Worm (Caenorhabditis elegans) whole organism, L4/young adult: ENCODE data around the gene stdh-2.

Experiments used
- W03F9.2 ChIP-seq: fragments of 150-350 bp; optimal IDR thresholded peaks from 2 replicates; lab custom pipeline; 2014; ENCODE audit warnings: missing biosample characterization, missing genetic modification characterization
- dao-5 ChIP-seq: sonication (generic microtip); optimal IDR thresholded peaks from 2 replicates; lab custom pipeline; 2016; ENCODE audit warnings: missing genotype, missing genetic modification characterization, moderate library complexity, missing compliant biosample characterization
- him-1 ChIP-seq: sonication (generic microtip); optimal IDR thresholded peaks from 2 replicates; lab custom pipeline; 2016; ENCODE audit warnings: missing genotype, missing genetic modification reagents, missing genetic modification characterization, missing compliant biosample characterization

Gene stdh-2

ce11 chrV:16204888-16205287 is 19.2 kb upstream of the stdh-2 start, which contains the start of gene irld-26:
irld-26 (plus strand) TSS chrV:16205188.
- TF ChIP-seq W03F9.2 (no peak), dao-5 (tag; lab: Kevin White, UChicago) (no peak), him-1 (tag; lab: Kevin White, UChicago) (no peak)

ce11 chrV:16209837-16210236 is 14.3 kb upstream of the stdh-2 start, which contains the start of gene oac-15:
oac-15 (minus strand) TSS chrV:16209937.
- TF ChIP-seq him-1 (tag; lab: Kevin White, UChicago) (no peak), dao-5 (tag; lab: Kevin White, UChicago) (no peak), W03F9.2 (no peak)

- TF ChIP-seq him-1 (tag; lab: Kevin White, UChicago), result no peak
- no peak for TF ChIP-seq dao-5 (tag; lab: Kevin White, UChicago)
- TF ChIP-seq W03F9.2, result no peak
Measured at ce11 chrV:16210257-16211002, 13.7 kb upstream of the stdh-2 start, which contains the start of gene F11A5.16. F11A5.16 (plus strand) TSS chrV:16210952.

- TF ChIP-seq him-1 (tag; lab: Kevin White, UChicago) (no peak), W03F9.2 (no peak), dao-5 (tag; lab: Kevin White, UChicago) (no peak)
Measured at ce11 chrV:16211713-16212112, 12.4 kb upstream of the stdh-2 start.

- no peak for TF ChIP-seq W03F9.2
- TF ChIP-seq dao-5 (tag; lab: Kevin White, UChicago), result no peak
- TF ChIP-seq him-1 (tag; lab: Kevin White, UChicago), result no peak
Measured at ce11 chrV:16213323-16213722, 10.8 kb upstream of the stdh-2 start.

ce11 chrV:16214505-16214904 is 9.6 kb upstream of the stdh-2 start, which contains the start of gene F11A5.9:
F11A5.9 (plus strand) TSS chrV:16214890.
- TF ChIP-seq him-1 (tag; lab: Kevin White, UChicago) (no peak), dao-5 (tag; lab: Kevin White, UChicago) (no peak), W03F9.2 (no peak)

- TF ChIP-seq W03F9.2, result no peak
- no peak for TF ChIP-seq him-1 (tag; lab: Kevin White, UChicago)
- TF ChIP-seq dao-5 (tag; lab: Kevin White, UChicago), result no peak
Measured at ce11 chrV:16218522-16218921, 5.6 kb upstream of the stdh-2 start, which contains the start of gene F11A5.15. F11A5.15 (minus strand) TSS chrV:16218622.

- no peak for TF ChIP-seq dao-5 (tag; lab: Kevin White, UChicago)
- TF ChIP-seq him-1 (tag; lab: Kevin White, UChicago), result no peak
- no peak for TF ChIP-seq W03F9.2
Measured at ce11 chrV:16218972-16219757, 5.0 kb upstream of the stdh-2 start, which contains the start of gene glc-1. glc-1 (plus strand) TSS chrV:16219634.

ce11 chrV:16220020-16220419 is 4.1 kb upstream of the stdh-2 start:
- TF ChIP-seq W03F9.2 (no peak), dao-5 (tag; lab: Kevin White, UChicago) (no peak), him-1 (tag; lab: Kevin White, UChicago) (no peak)

- TF ChIP-seq dao-5 (tag; lab: Kevin White, UChicago) (no peak), him-1 (tag; lab: Kevin White, UChicago) (no peak), W03F9.2 (no peak)
Measured at ce11 chrV:16225524-16226116, 1.5 kb downstream of the stdh-2 start.

- TF ChIP-seq dao-5 (tag; lab: Kevin White, UChicago) (no peak), W03F9.2 (no peak), him-1 (tag; lab: Kevin White, UChicago) (no peak)
Measured at ce11 chrV:16226581-16226980, 2.5 kb downstream of the stdh-2 start, which contains the start of gene F11A5.13. F11A5.13 (minus strand) TSS chrV:16226681.

- TF ChIP-seq dao-5 (tag; lab: Kevin White, UChicago), result no peak
- no peak for TF ChIP-seq W03F9.2
- no peak for TF ChIP-seq him-1 (tag; lab: Kevin White, UChicago)
Measured at ce11 chrV:16229439-16229838, 5.3 kb downstream of the stdh-2 start.

ce11 chrV:16229896-16230295 is 5.8 kb downstream of the stdh-2 start, which contains the start of the genes F21H7.2 and F21H7.12:
F21H7.2 (minus strand) TSS chrV:16229996.
F21H7.12 (plus strand) TSS chrV:16230165.
- TF ChIP-seq dao-5 (tag; lab: Kevin White, UChicago), result no peak
- no peak for TF ChIP-seq W03F9.2
- no peak for TF ChIP-seq him-1 (tag; lab: Kevin White, UChicago)
